1 fruit fly cellular context compared by ENCODE assay signal in the genomic region with DNA sequence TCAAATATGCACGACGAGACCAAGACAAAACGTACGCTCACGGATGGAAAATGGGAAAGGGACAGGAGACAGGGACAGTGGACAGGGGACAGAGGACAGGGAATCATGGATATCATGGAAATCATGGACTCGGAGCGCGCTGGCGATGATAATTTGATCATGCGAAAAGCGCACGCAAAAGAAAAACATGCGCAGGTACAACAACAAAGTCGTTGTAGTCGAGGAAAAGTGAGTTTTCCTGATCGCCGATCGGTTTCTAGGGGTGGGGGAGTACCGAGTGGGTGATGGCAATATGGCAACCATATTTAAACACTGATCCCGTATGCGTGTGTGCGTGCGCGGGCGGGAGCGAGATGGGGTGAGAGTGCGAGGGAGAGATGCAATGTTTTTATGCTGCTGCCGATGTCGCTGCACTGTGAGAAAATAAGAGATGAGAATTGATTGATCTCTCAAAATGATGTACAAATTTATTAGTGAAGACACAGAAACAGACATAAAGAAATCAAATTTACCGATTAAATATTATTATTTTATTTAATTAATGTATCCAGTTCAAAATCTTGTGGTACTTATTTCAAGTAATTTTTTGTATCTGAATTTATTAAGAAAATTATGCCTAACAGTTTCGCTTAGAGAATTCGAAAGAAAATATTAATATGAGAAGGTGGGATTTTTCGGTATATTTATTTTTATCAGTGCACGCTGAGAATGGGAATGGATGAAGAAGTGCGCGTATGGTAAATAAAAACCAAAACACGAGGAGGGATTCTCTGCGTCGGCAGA.
TF ChIP-seq lines count a peak whose summit lies in the region.

No protein-coding gene starts in this region.

TF ChIP-seq in whole organism, embryonic, 481 proteins besides CTCF, POLR2A, EP300 and RAD21 (continued from another document):
- TF ChIP-seq otp (GFP tag; IDR thresholded peaks at IDR 0.05; lab: Robert Waterston, UW) (peak; percentile 77; the same call in 2 of the 3 replicates), CG17829 (tag; optimal IDR thresholded peaks at IDR 0.05; lab: Kevin White, UChicago) (peak; percentile 98), lola (GFP tag; optimal IDR thresholded peaks at IDR 0.05; lab: Kevin White, UChicago) (peak in 1 of 3 experiments; percentile 99), Spps (tag; optimal IDR thresholded peaks at IDR 0.05; lab: Kevin White, UChicago) (peak; percentile 93), gce (GFP tag; IDR thresholded peaks at IDR 0.05; lab: Robert Waterston, UW) (0 out of 3 replicates have a peak, but pooled peaks have one; percentile 20), E2f1 (GFP tag; IDR thresholded peaks at IDR 0.05; lab: Robert Waterston, UW) (peak; percentile 56), ato (GFP tag; IDR thresholded peaks at IDR 0.05; lab: Robert Waterston, UW; ENCODE audit: partially characterized antibody) (no peak), CG31365 (tag; optimal IDR thresholded peaks at IDR 0.05; lab: Kevin White, UChicago) (no peak), CG16813 (GFP tag; IDR thresholded peaks at IDR 0.05; lab: Robert Waterston, UW; ENCODE audit: partially characterized antibody) (no peak), Oaz (GFP tag; IDR thresholded peaks at IDR 0.05; lab: Robert Waterston, UW) (no peak), danr (GFP tag; IDR thresholded peaks at IDR 0.05; lab: Robert Waterston, UW) (peak; percentile 60; the same call in 1 of the 2 replicates), Lpt (GFP tag; optimal IDR thresholded peaks at IDR 0.05; lab: Kevin White, UChicago) (no peak), da (GFP tag; optimal IDR thresholded peaks at IDR 0.05; lab: Kevin White, UChicago) (no peak), CG16815 (GFP tag; optimal IDR thresholded peaks at IDR 0.05; lab: Kevin White, UChicago) (peak; percentile 93), CG14860 (GFP tag; IDR thresholded peaks at IDR 0.05; lab: Robert Waterston, UW; ENCODE audit: partially characterized antibody) (no peak), CG3847 (GFP tag; IDR thresholded peaks at IDR 0.05; lab: Robert Waterston, UW) (peak; percentile 47), H2.0 (GFP tag; IDR thresholded peaks at IDR 0.05; lab: Robert Waterston, UW) (0 out of 2 replicates have a peak, but pooled peaks have one; percentile 29), Chrac-16 (GFP tag; optimal IDR thresholded peaks at IDR 0.05; lab: Kevin White, UChicago) (peak; percentile 86), CG7928 (GFP tag; optimal IDR thresholded peaks at IDR 0.05; lab: Kevin White, UChicago) (no peak), hb (GFP tag; IDR thresholded peaks at IDR 0.05; lab: Robert Waterston, UW; ENCODE audit: partially characterized antibody) (no peak)
